Worm (Caenorhabditis elegans): ENCODE results near the gene svh-2.

svh-2 gene

ce11 chrX:6593178-6593786 lies 40.2 kb downstream of the svh-2 start:
- TF ChIP-seq ceh-45 (GFP tag; IDR thresholded peaks at IDR 0.05) = peak; percentile 94
- TF ChIP-seq ceh-2 (tag; optimal IDR thresholded peaks at IDR 0.05) = peak; percentile 79
- TF ChIP-seq nhr-11 (tag; optimal IDR thresholded peaks at IDR 0.05) = no peak
- peak; percentile 77 for TF ChIP-seq C08G9.2 (tag; optimal IDR thresholded peaks at IDR 0.05)
- peak; percentile 67 for TF ChIP-seq ceh-24 (tag; optimal IDR thresholded peaks at IDR 0.05)
- TF ChIP-seq ceh-18 (tag; optimal IDR thresholded peaks at IDR 0.05) = peak; percentile 81
- peak; percentile 74 for TF ChIP-seq eyg-1 (tag; optimal IDR thresholded peaks at IDR 0.05)
- TF ChIP-seq pha-4 (tag; optimal IDR thresholded peaks at IDR 0.05) = no peak
- TF ChIP-seq syd-9 (tag; optimal IDR thresholded peaks at IDR 0.05) = peak; percentile 94
- TF ChIP-seq mec-3 (tag; optimal IDR thresholded peaks at IDR 0.05; ENCODE audit: borderline replicate concordance) = no peak
- peak; percentile 85 for TF ChIP-seq ceh-6 (GFP tag; optimal IDR thresholded peaks at IDR 0.05)
- peak; percentile 94 for TF ChIP-seq hlh-6 (tag; optimal IDR thresholded peaks at IDR 0.05)
- TF ChIP-seq C38D4.7 (GFP tag; optimal IDR thresholded peaks at IDR 0.05) = peak; percentile 82
- TF ChIP-seq lim-6 (tag; optimal IDR thresholded peaks at IDR 0.05) = peak; percentile 73
- peak; percentile 46 for TF ChIP-seq hlh-8 (tag; optimal IDR thresholded peaks at IDR 0.05)
- peak; percentile 73 for TF ChIP-seq pha-2 (tag; optimal IDR thresholded peaks at IDR 0.05)
- peak; percentile 88 for TF ChIP-seq sdc-2 (tag; optimal IDR thresholded peaks at IDR 0.05)
- TF ChIP-seq ahr-1 (tag; optimal IDR thresholded peaks at IDR 0.05) = peak; percentile 64
- TF ChIP-seq che-1 (tag; optimal IDR thresholded peaks at IDR 0.05) = peak; percentile 88
- peak; percentile 67 for TF ChIP-seq fax-1 (tag; optimal IDR thresholded peaks at IDR 0.05)
- no peak for TF ChIP-seq ceh-22 (tag; optimal IDR thresholded peaks at IDR 0.05)
- TF ChIP-seq rnt-1 (tag; optimal IDR thresholded peaks at IDR 0.05) = peak; percentile 79
- peak; percentile 83 for TF ChIP-seq pqm-1 (tag; optimal IDR thresholded peaks at IDR 0.05)
- peak; percentile 87 for TF ChIP-seq dmd-4 (tag; optimal IDR thresholded peaks at IDR 0.05; ENCODE audit: borderline replicate concordance)
- TF ChIP-seq pros-1 (tag; optimal IDR thresholded peaks at IDR 0.05) = no peak
- no peak for TF ChIP-seq pax-1 (tag; optimal IDR thresholded peaks at IDR 0.05)
- peak; percentile 89 for TF ChIP-seq unc-3 (GFP tag; conservative IDR thresholded peaks at IDR 0.05)
- peak; percentile 80 for TF ChIP-seq unc-3 (tag; optimal IDR thresholded peaks at IDR 0.05)
- peak; percentile 82 for TF ChIP-seq sox-2 (GFP tag; IDR thresholded peaks at IDR 0.05)
- TF ChIP-seq ceh-31 (tag; optimal IDR thresholded peaks at IDR 0.05) = peak; percentile 54
- peak; percentile 90 for TF ChIP-seq ceh-19 (GFP tag; optimal IDR thresholded peaks at IDR 0.05)
- TF ChIP-seq lin-11 (tag; optimal IDR thresholded peaks at IDR 0.05) = peak; percentile 81
- peak; percentile 57 for TF ChIP-seq unc-42 (tag; optimal IDR thresholded peaks at IDR 0.05)
- peak; percentile 92 for TF ChIP-seq ref-2 (tag; optimal IDR thresholded peaks at IDR 0.05)
- TF ChIP-seq gmeb-2 (tag; optimal IDR thresholded peaks at IDR 0.05) = peak; percentile 89
- TF ChIP-seq fkh-6 (tag; optimal IDR thresholded peaks at IDR 0.05) = peak; percentile 92
- peak; percentile 84 for TF ChIP-seq unc-86 (tag; optimal IDR thresholded peaks at IDR 0.05)
- peak; percentile 81 for TF ChIP-seq ceh-14 (tag; optimal IDR thresholded peaks at IDR 0.05)
- TF ChIP-seq ama-1 (optimal IDR thresholded peaks at IDR 0.05) = no peak
- TF ChIP-seq ceh-48 (tag; optimal IDR thresholded peaks at IDR 0.05) = peak; percentile 80
- TF ChIP-seq unc-55 (GFP tag; optimal IDR thresholded peaks at IDR 0.05) = no peak
- peak; percentile 84 for TF ChIP-seq sox-4 (tag; optimal IDR thresholded peaks at IDR 0.05)
- peak; percentile 40 for TF ChIP-seq ets-4 (tag; optimal IDR thresholded peaks at IDR 0.05)
- TF ChIP-seq Y22D7AL.16 (tag; optimal IDR thresholded peaks at IDR 0.05) = peak; percentile 74
- TF ChIP-seq T23F11.4 (GFP tag; optimal IDR thresholded peaks at IDR 0.05) = peak; percentile 79
- peak; percentile 83 for TF ChIP-seq K02D7.2 (tag; optimal IDR thresholded peaks at IDR 0.05)
- no peak for TF ChIP-seq elt-4 (tag; optimal IDR thresholded peaks at IDR 0.05)
- TF ChIP-seq ceh-34 (tag; optimal IDR thresholded peaks at IDR 0.05) = peak; percentile 87
- TF ChIP-seq hlh-13 (GFP tag; optimal IDR thresholded peaks at IDR 0.05) = peak; percentile 83
- TF ChIP-seq ceh-30 (tag; optimal IDR thresholded peaks at IDR 0.05) = no peak
- peak; percentile 44 for TF ChIP-seq nfya-1 (tag; optimal IDR thresholded peaks at IDR 0.05)
- peak; percentile 74 for TF ChIP-seq F13H6.1 (tag; optimal IDR thresholded peaks at IDR 0.05)
- peak; percentile 61 for TF ChIP-seq ceh-9 (tag; optimal IDR thresholded peaks at IDR 0.05)
